Fruit fly (Drosophila melanogaster) whole organism, embryonic: ENCODE results near the gene Cks85A.
A peak's percentile ranks its signal among the peaks of the same experiment; 100 is the strongest.

Source experiments
- CG13424 ChIP-seq: fragments of 200-800 bp; sonication (Bioruptor generic); optimal IDR thresholded peaks from 2 replicates; lab custom pipeline; 2019; ENCODE audit warnings: missing biosample characterization, mild to moderate bottlenecking, missing genetic modification characterization, moderate library complexity
- CG14965 ChIP-seq: fragments of 200-800 bp; sonication (Bioruptor generic); optimal IDR thresholded peaks from 2 replicates; lab custom pipeline; 2016; ENCODE audit warnings: missing biosample characterization, missing genetic modification characterization, borderline replicate concordance
- CG15011 ChIP-seq: fragments of 200-800 bp; sonication (Bioruptor generic); optimal IDR thresholded peaks from 3 replicates; lab custom pipeline; 2018; ENCODE audit warnings: missing biosample characterization, mild to moderate bottlenecking, missing genetic modification characterization
- CG15479 ChIP-seq: fragments of 200-800 bp; sonication (Bioruptor generic); optimal IDR thresholded peaks from 3 replicates; lab custom pipeline; 2019; ENCODE audit warnings: missing biosample characterization, mild to moderate bottlenecking, missing genetic modification characterization, moderate library complexity
- CG15514 ChIP-seq: fragments of 200-800 bp; sonication (Bioruptor generic); optimal IDR thresholded peaks from 3 replicates; lab custom pipeline; 2017; ENCODE audit warnings: missing biosample characterization, missing genetic modification characterization, mild to moderate bottlenecking, moderate library complexity, missing genetic modification reagents
- CG17912 ChIP-seq: fragments of 200-800 bp; sonication (Bioruptor generic); optimal IDR thresholded peaks from 2 replicates; lab custom pipeline; 2018; ENCODE audit warnings: missing biosample characterization, mild to moderate bottlenecking, missing genetic modification characterization
- CG2202 ChIP-seq: fragments of 200-800 bp; sonication (Bioruptor generic); optimal IDR thresholded peaks from 2 replicates; lab custom pipeline; 2018; ENCODE audit warnings: missing biosample characterization, mild to moderate bottlenecking, missing genetic modification characterization
- CG31388 ChIP-seq: fragments of 200-800 bp; sonication (Bioruptor generic); optimal IDR thresholded peaks from 2 replicates; lab custom pipeline; 2016; ENCODE audit warnings: missing biosample characterization, missing genetic modification characterization
- CG32532 ChIP-seq: fragments of 200-800 bp; sonication (Bioruptor generic); IDR thresholded peaks from 2 replicates; pipeline ENCODE4 v1.3.6; 2022; ENCODE audit warnings: missing biosample characterization, missing genetic modification characterization
- CG5953 ChIP-seq: fragments of 200-800 bp; sonication (Bioruptor generic); IDR thresholded peaks from 2 replicates; pipeline ENCODE4 v1.3.6; 2022; ENCODE audit warnings: missing biosample characterization, missing genetic modification characterization
- CG6175 ChIP-seq: fragments of 200-800 bp; sonication (Bioruptor generic); IDR thresholded peaks from 3 replicates; pipeline ENCODE4 v1.3.6; 2022; ENCODE audit warnings: missing biosample characterization, missing genetic modification characterization
- CG9609 ChIP-seq: fragments of 200-800 bp; sonication (Bioruptor generic); optimal IDR thresholded peaks from 3 replicates; lab custom pipeline; 2016; ENCODE audit warnings: missing biosample characterization, missing genetic modification characterization
- D ChIP-seq, 2 experiments: fragments of 200-800 bp in 1 of 2; fragments of >200 bp in 1 of 2; sonication (Bioruptor generic) in 1 of 2; optimal IDR thresholded peaks; 2 replicates in 1 of 2; 3 replicates in 1 of 2; lab custom pipeline; 2017; ENCODE audit warnings: mild to moderate bottlenecking in 1 of 2, missing biosample characterization in 1 of 2, missing genetic modification characterization in 1 of 2, missing genetic modification reagents in 1 of 2
- ERR ChIP-seq: fragments of 200-800 bp; sonication (Bioruptor generic); optimal IDR thresholded peaks from 2 replicates; lab custom pipeline; 2016; ENCODE audit warnings: missing biosample characterization, missing genetic modification characterization
- Kr ChIP-seq: fragments of 200-800 bp; sonication (Bioruptor generic); optimal IDR thresholded peaks from 2 replicates; lab custom pipeline; 2017; ENCODE audit warnings: missing biosample characterization, mild to moderate bottlenecking, missing genetic modification characterization
- MTF-1 ChIP-seq: fragments of 200-800 bp; sonication (Bioruptor generic); optimal IDR thresholded peaks from 2 replicates; lab custom pipeline; 2018; ENCODE audit warnings: missing biosample characterization, mild to moderate bottlenecking, missing genetic modification characterization, borderline replicate concordance
- Nf-YC ChIP-seq: fragments of 200-800 bp; optimal IDR thresholded peaks from 3 replicates; lab custom pipeline; 2019; ENCODE audit warnings: missing biosample characterization, mild to moderate bottlenecking, missing genetic modification characterization, moderate library complexity
- Ssrp ChIP-seq: fragments of 200-800 bp; sonication (Bioruptor generic); optimal IDR thresholded peaks from 2 replicates; lab custom pipeline; 2018; ENCODE audit warnings: missing biosample characterization, mild to moderate bottlenecking, missing genetic modification characterization, moderate library complexity
- Xbp1 ChIP-seq: fragments of 200-800 bp; sonication (Bioruptor generic); optimal IDR thresholded peaks from 3 replicates; lab custom pipeline; 2016; ENCODE audit warnings: missing biosample characterization, mild to moderate bottlenecking, missing genetic modification characterization
- bsh ChIP-seq, 2 experiments: fragments of 200-800 bp; sonication (Bioruptor generic); optimal IDR thresholded peaks; 2 replicates each; lab custom pipeline; 2017 to 2018; ENCODE audit warnings: mild to moderate bottlenecking in 2 of 2, missing biosample characterization in 2 of 2, missing genetic modification characterization in 2 of 2, moderate library complexity in 1 of 2
- cad ChIP-seq: fragments of >200 bp; optimal IDR thresholded peaks from 2 replicates; lab custom pipeline; 2017; ENCODE audit warnings: missing biosample characterization, missing genetic modification characterization
- chn ChIP-seq: fragments of 200-800 bp; sonication (Bioruptor generic); optimal IDR thresholded peaks from 2 replicates; lab custom pipeline; 2016; ENCODE audit warnings: missing biosample characterization, missing genetic modification characterization
- da ChIP-seq: fragments of 200-800 bp; sonication (Bioruptor generic); optimal IDR thresholded peaks from 2 replicates; lab custom pipeline; 2016; ENCODE audit warnings: missing biosample characterization, missing genetic modification characterization
- dimm ChIP-seq: fragments of 200-800 bp; sonication (Bioruptor generic); IDR thresholded peaks from 2 replicates; pipeline ENCODE4 v1.3.6; 2022; ENCODE audit warnings: missing biosample characterization, missing genetic modification characterization
- dysf ChIP-seq: fragments of 200-800 bp; sonication (Bioruptor generic); IDR thresholded peaks from 3 replicates; pipeline ENCODE4 v1.3.6; 2022; ENCODE audit warnings: missing biosample characterization, missing genetic modification characterization
- gcm ChIP-seq: fragments of 200-800 bp; sonication (Bioruptor generic); optimal IDR thresholded peaks from 2 replicates; lab custom pipeline; 2019; ENCODE audit warnings: missing biosample characterization, mild to moderate bottlenecking, missing genetic modification characterization, moderate library complexity
- ind ChIP-seq: fragments of 200-800 bp; sonication (Bioruptor generic); optimal IDR thresholded peaks from 3 replicates; lab custom pipeline; 2016; ENCODE audit warnings: missing biosample characterization, missing genetic modification characterization
- jumu ChIP-seq: fragments of 200-800 bp; sonication (Bioruptor generic); optimal IDR thresholded peaks from 3 replicates; lab custom pipeline; 2016; ENCODE audit warnings: missing biosample characterization, missing genetic modification characterization
- org-1 ChIP-seq: fragments of 200-800 bp; sonication (Bioruptor generic); optimal IDR thresholded peaks from 2 replicates; lab custom pipeline; 2017; ENCODE audit warnings: missing biosample characterization, missing genetic modification characterization
- pita ChIP-seq: fragments of 200-800 bp; sonication (Bioruptor generic); optimal IDR thresholded peaks from 2 replicates; lab custom pipeline; 2017; ENCODE audit warnings: missing biosample characterization, mild to moderate bottlenecking, missing genetic modification characterization
- pros ChIP-seq: fragments of 200-800 bp; sonication (Bioruptor generic); optimal IDR thresholded peaks from 3 replicates; lab custom pipeline; 2019; ENCODE audit warnings: missing biosample characterization, mild to moderate bottlenecking, missing genetic modification characterization, moderate library complexity
- scrt ChIP-seq: fragments of 200-800 bp; sonication (Bioruptor generic); optimal IDR thresholded peaks from 2 replicates; lab custom pipeline; 2018; ENCODE audit warnings: missing biosample characterization, mild to moderate bottlenecking, missing genetic modification characterization, moderate library complexity
- sna ChIP-seq: fragments of 200-800 bp; sonication (Bioruptor generic); IDR thresholded peaks from 2 replicates; pipeline ENCODE4 v1.3.6; 2022; ENCODE audit warnings: missing biosample characterization, missing genetic modification characterization; ENCODE audit not compliant: partially characterized antibody
- tll ChIP-seq, 2 experiments: fragments of 200-800 bp in 1 of 2; fragments of >200 bp in 1 of 2; sonication (Bioruptor generic) in 1 of 2; optimal IDR thresholded peaks; 2 replicates each; lab custom pipeline; 2017 to 2019; ENCODE audit warnings: missing biosample characterization in 2 of 2, missing genetic modification characterization in 2 of 2, mild to moderate bottlenecking in 1 of 2, moderate library complexity in 1 of 2
- yki ChIP-seq: fragments of >200 bp; optimal IDR thresholded peaks from 3 replicates; lab custom pipeline; 2018
- zen ChIP-seq: fragments of 200-800 bp; sonication (Bioruptor generic); optimal IDR thresholded peaks from 3 replicates; lab custom pipeline; 2018; ENCODE audit warnings: missing biosample characterization, mild to moderate bottlenecking, missing genetic modification characterization, moderate library complexity

Cks85A gene

dm6 chr3R:8704669-8705068, 13.6 kb downstream of the Cks85A start (continued):
- TF ChIP-seq CG2202 (tag; lab: Kevin White, UChicago) = peak; percentile 1

- no peak for TF ChIP-seq MTF-1 (GFP tag; lab: Kevin White, UChicago)
- no peak for TF ChIP-seq Xbp1 (GFP tag; lab: Kevin White, UChicago)
- TF ChIP-seq dimm (GFP tag; lab: Robert Waterston, UW) = no peak
- no peak for TF ChIP-seq jumu
- TF ChIP-seq ERR = no peak
- TF ChIP-seq chn (GFP tag; lab: Kevin White, UChicago) = no peak
- TF ChIP-seq CG15514 (GFP tag; lab: Kevin White, UChicago) = no peak
- TF ChIP-seq cad = peak; percentile 82
- TF ChIP-seq CG6175 (GFP tag; lab: Robert Waterston, UW) = no peak
- no peak for TF ChIP-seq da (GFP tag; lab: Kevin White, UChicago)
- TF ChIP-seq CG14965 = no peak
- TF ChIP-seq D (optimal IDR thresholded peaks at IDR 0.05; lab: Kevin White, UChicago) = peak; percentile 40
- TF ChIP-seq D (GFP tag; optimal IDR thresholded peaks at IDR 0.05; lab: Kevin White, UChicago) = no peak
- TF ChIP-seq Ssrp = no peak
- TF ChIP-seq CG5953 = no peak
- TF ChIP-seq bsh (GFP tag; optimal IDR thresholded peaks at IDR 0.05; lab: Kevin White, UChicago) = no peak
- TF ChIP-seq scrt (GFP tag; lab: Kevin White, UChicago) = no peak
- TF ChIP-seq zen (tag; lab: Kevin White, UChicago) = peak; percentile 76
- no peak for TF ChIP-seq Nf-YC
- TF ChIP-seq CG31388 (GFP tag; lab: Kevin White, UChicago) = no peak
- TF ChIP-seq CG9609 = no peak
- no peak for TF ChIP-seq gcm (GFP tag; lab: Kevin White, UChicago)
- no peak for TF ChIP-seq CG32532 (GFP tag; lab: Robert Waterston, UW)
- TF ChIP-seq sna = no peak
- no peak for TF ChIP-seq pita
- peak; percentile 93 for TF ChIP-seq Kr (GFP tag; lab: Kevin White, UChicago)
- TF ChIP-seq yki (lab: Kevin White, UChicago) = no peak
- TF ChIP-seq pros = no peak
- TF ChIP-seq tll (GFP tag; optimal IDR thresholded peaks at IDR 0.05; lab: Kevin White, UChicago) = peak in 1 of 2 experiments; percentile 20
These were observed 17.1 kb downstream of the Cks85A start for dm6 chr3R:8701197-8701596.

dm6 chr3R:8700660-8701059, 17.6 kb downstream of the Cks85A start:
- peak; percentile 64 for TF ChIP-seq CG15479 (GFP tag; lab: Kevin White, UChicago)
- TF ChIP-seq cad = peak; percentile 79
- peak in 1 of 2 experiments; percentile 4 for TF ChIP-seq tll (GFP tag; optimal IDR thresholded peaks at IDR 0.05; lab: Kevin White, UChicago)
- TF ChIP-seq CG15011 (GFP tag; lab: Kevin White, UChicago) = no peak
- no peak for TF ChIP-seq bsh (GFP tag; optimal IDR thresholded peaks at IDR 0.05; lab: Kevin White, UChicago)
- TF ChIP-seq D (optimal IDR thresholded peaks at IDR 0.05; lab: Kevin White, UChicago) = peak; percentile 73
- TF ChIP-seq D (GFP tag; optimal IDR thresholded peaks at IDR 0.05; lab: Kevin White, UChicago) = no peak

DNA sequence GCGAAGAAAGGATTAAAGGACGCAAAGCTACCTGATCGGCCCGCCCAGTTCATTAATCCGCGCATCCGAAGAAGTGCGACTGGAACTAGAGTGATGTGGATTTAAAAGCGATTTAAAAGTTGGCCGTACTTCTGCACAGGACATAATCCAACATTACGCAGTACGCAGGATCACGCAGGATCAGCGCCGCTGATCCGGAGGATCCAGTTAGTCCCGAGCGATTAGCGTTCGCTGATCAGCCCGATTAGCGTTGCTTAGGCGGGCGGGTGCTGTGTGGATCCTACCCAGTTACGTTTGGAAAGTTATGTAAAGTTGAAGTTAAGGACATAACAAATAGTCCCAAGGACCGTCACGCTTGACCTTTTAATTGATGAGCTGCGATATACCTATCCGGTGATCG, 19.0 kb downstream of the Cks85A start:
- TF ChIP-seq CG15479 (GFP tag; lab: Kevin White, UChicago) (peak; percentile 88), CG13424 (tag; lab: Kevin White, UChicago) (no peak), dysf (GFP tag; lab: Robert Waterston, UW) (no peak), CG17912 (no peak), tll (GFP tag; optimal IDR thresholded peaks at IDR 0.05; lab: Kevin White, UChicago) (peak in 1 of 2 experiments; percentile 93), org-1 (no peak), zen (tag; lab: Kevin White, UChicago) (peak; percentile 76), ind (no peak)
